Worm (Caenorhabditis elegans) whole organism, L3 larva: ENCODE results near the gene F35E12.10.

Experiments
- ceh-9 ChIP-seq: sonication (generic microtip); optimal IDR thresholded peaks from 2 replicates; lab custom pipeline; 2018; ENCODE audit warnings: missing biosample characterization, missing genetic modification characterization
- elt-1 ChIP-seq: fragments of 150-350 bp; optimal IDR thresholded peaks from 2 replicates; lab custom pipeline; 2014; ENCODE audit warnings: missing biosample characterization, missing genetic modification characterization
- elt-3 ChIP-seq, 3 experiments: fragments of 150-350 bp in 1 of 3; sonication (generic microtip) in 2 of 3; optimal IDR thresholded peaks; 2 replicates in 2 of 3; 4 replicates in 1 of 3; lab custom pipeline; 2014 to 2017; ENCODE audit warnings: missing biosample characterization in 3 of 3, missing genetic modification characterization in 3 of 3
- nhr-11 ChIP-seq: fragments of 150-350 bp; optimal IDR thresholded peaks from 2 replicates; lab custom pipeline; 2014; ENCODE audit warnings: missing biosample characterization, missing genetic modification characterization
- nhr-76 ChIP-seq: fragments of 150-350 bp; sonication (generic microtip); optimal IDR thresholded peaks from 5 replicates; lab custom pipeline; 2014; ENCODE audit warnings: missing biosample characterization, missing genetic modification characterization
- snpc-4 ChIP-seq: fragments of 150-350 bp; optimal IDR thresholded peaks from 2 replicates; lab custom pipeline; 2014; ENCODE audit warnings: missing biosample characterization, missing genetic modification characterization
- tbx-2 ChIP-seq: sonication (generic microtip); optimal IDR thresholded peaks from 2 replicates; lab custom pipeline; 2016; ENCODE audit warnings: mild to moderate bottlenecking, missing genetic modification characterization, missing compliant biosample characterization

DNA sequence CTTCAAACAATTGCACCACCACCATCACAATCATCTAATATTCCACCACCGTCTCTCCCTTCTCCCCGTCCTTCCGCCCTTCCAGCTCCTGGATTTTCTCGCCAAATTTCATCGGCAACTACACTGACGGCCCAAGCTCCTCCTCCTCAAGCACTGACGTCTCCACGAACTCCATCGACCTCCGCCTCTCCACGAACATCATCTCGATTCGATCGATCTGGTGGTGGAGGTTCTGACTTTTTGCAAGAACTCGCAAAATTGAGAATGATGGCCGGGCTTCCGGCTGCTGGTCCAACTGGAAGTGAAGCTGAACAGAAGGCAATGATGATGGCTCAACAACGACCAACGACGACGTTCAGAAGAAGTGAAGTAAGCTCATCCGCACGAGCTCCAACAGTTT, 45.5 kb upstream of the F35E12.10 start:
- TF ChIP-seq elt-3 (tag; optimal IDR thresholded peaks at IDR 0.05; lab: Kevin White, UChicago): no peak
- TF ChIP-seq ceh-9 (tag; lab: Kevin White, UChicago): no peak
- no peak for TF ChIP-seq snpc-4
- no peak for TF ChIP-seq elt-1 (tag; lab: Kevin White, UChicago)
- TF ChIP-seq tbx-2 (tag; lab: Kevin White, UChicago): no peak
- TF ChIP-seq nhr-76 (tag; lab: Kevin White, UChicago): no peak
- no peak for TF ChIP-seq nhr-11
